Worm (Caenorhabditis elegans) whole organism, L1 larva: Measurements from ENCODE around the gene sshk-1.

ENCODE experiments used
- C34B4.2 ChIP-seq: sonication (generic microtip); optimal IDR thresholded peaks from 2 replicates; lab custom pipeline; 2017; ENCODE audit warnings: mild to moderate bottlenecking, missing genetic modification characterization, missing compliant biosample characterization
- Y116A8C.19 ChIP-seq: sonication (generic microtip); optimal IDR thresholded peaks from 2 replicates; lab custom pipeline; 2016; ENCODE audit warnings: missing compliant biosample characterization, missing genetic modification characterization, borderline replicate concordance
- aha-1 ChIP-seq: fragments of 150-350 bp; optimal IDR thresholded peaks from 2 replicates; lab custom pipeline; 2014; ENCODE audit warnings: missing biosample characterization, missing genetic modification characterization
- blmp-1 ChIP-seq: fragments of 150-350 bp; optimal IDR thresholded peaks from 2 replicates; lab custom pipeline; 2014; ENCODE audit warnings: missing biosample characterization, missing genetic modification characterization
- ceh-88 ChIP-seq: fragments of 200-800 bp; sonication (Bioruptor generic); IDR thresholded peaks from 2 replicates; pipeline ENCODE4 v1.3.6; 2022; ENCODE audit warnings: missing genetic modification characterization, missing compliant biosample characterization
- dsc-1 ChIP-seq: sonication (generic microtip); optimal IDR thresholded peaks from 2 replicates; lab custom pipeline; 2016; ENCODE audit warnings: mild to moderate bottlenecking, missing genetic modification characterization, missing compliant biosample characterization
- efl-1 ChIP-seq, 4 experiments: fragments of 150-350 bp; optimal IDR thresholded peaks in 3 of 4; peaks in 1 of 4; 1 replicate in 1 of 4; 2 replicates in 3 of 4; lab custom pipeline; 2014; ENCODE audit warnings: missing biosample characterization in 2 of 4, missing genetic modification characterization in 2 of 4, missing genetic modification reagents in 2 of 4
- grh-1 ChIP-seq: fragments of 200-800 bp; sonication (Bioruptor generic); IDR thresholded peaks from 2 replicates; pipeline ENCODE4 v1.3.6; 2022; ENCODE audit warnings: missing genetic modification reagents, missing genetic modification characterization, missing compliant biosample characterization
- hlh-17 ChIP-seq: fragments of 200-800 bp; sonication (Bioruptor generic); optimal IDR thresholded peaks from 2 replicates; lab custom pipeline; 2018; ENCODE audit warnings: missing genetic modification characterization, mild to moderate bottlenecking, missing compliant biosample characterization, moderate library complexity, borderline replicate concordance
- hpl-2 ChIP-seq: fragments of 150-350 bp; optimal IDR thresholded peaks from 2 replicates; lab custom pipeline; 2014; ENCODE audit warnings: missing biosample characterization, missing genetic modification reagents, missing genetic modification characterization
- isw-1 ChIP-seq: fragments of 200-800 bp; sonication (Bioruptor generic); IDR thresholded peaks from 2 replicates; pipeline ENCODE4 v1.3.6; 2022; ENCODE audit warnings: missing genetic modification characterization, missing compliant biosample characterization
- lin-13 ChIP-seq: fragments of 150-350 bp; optimal IDR thresholded peaks from 2 replicates; lab custom pipeline; 2014; ENCODE audit warnings: missing biosample characterization, missing genetic modification reagents, missing genetic modification characterization
- lin-14 ChIP-seq: fragments of 200-800 bp; sonication (Bioruptor generic); optimal IDR thresholded peaks from 2 replicates; lab custom pipeline; 2018; ENCODE audit warnings: mild to moderate bottlenecking, missing genetic modification characterization, moderate library complexity, missing compliant biosample characterization
- lin-15B ChIP-seq: fragments of 150-350 bp; sonication (generic microtip); optimal IDR thresholded peaks from 3 replicates; lab custom pipeline; 2014; ENCODE audit warnings: missing biosample characterization, missing genetic modification characterization
- lin-39 ChIP-seq: fragments of 150-350 bp; optimal IDR thresholded peaks from 2 replicates; lab custom pipeline; 2014; ENCODE audit warnings: missing biosample characterization, missing genetic modification reagents, missing genetic modification characterization
- lsy-2 ChIP-seq, 2 experiments: fragments of 150-350 bp; optimal IDR thresholded peaks; 2 replicates each; lab custom pipeline; 2014; ENCODE audit warnings: missing biosample characterization in 2 of 2, missing genetic modification characterization in 2 of 2
- mdl-1 ChIP-seq, 2 experiments: fragments of 150-350 bp; optimal IDR thresholded peaks; 2 replicates each; lab custom pipeline; 2014 to 2017; ENCODE audit warnings: missing biosample characterization in 2 of 2, missing genetic modification characterization in 2 of 2, inconsistent platforms in 1 of 2
- mef-2 ChIP-seq: fragments of 150-350 bp; optimal IDR thresholded peaks from 2 replicates; lab custom pipeline; 2014; ENCODE audit warnings: missing biosample characterization, missing genetic modification characterization
- nhr-20 ChIP-seq: sonication (generic microtip); optimal IDR thresholded peaks from 2 replicates; lab custom pipeline; 2016; ENCODE audit warnings: mild to moderate bottlenecking, missing genetic modification characterization, missing compliant biosample characterization
- nhr-28 ChIP-seq: fragments of 150-350 bp; optimal IDR thresholded peaks from 2 replicates; lab custom pipeline; 2014; ENCODE audit warnings: missing biosample characterization, missing genetic modification characterization
- nhr-76 ChIP-seq: sonication (generic microtip); optimal IDR thresholded peaks from 2 replicates; lab custom pipeline; 2017; ENCODE audit warnings: missing biosample characterization, missing genetic modification characterization
- nhr-85 ChIP-seq: sonication (generic microtip); peaks from one replicate; lab custom pipeline; 2016; ENCODE audit warnings: missing genetic modification characterization, inconsistent platforms, missing compliant biosample characterization
- nhr-90 ChIP-seq: sonication (generic microtip); optimal IDR thresholded peaks from 2 replicates; lab custom pipeline; 2016; ENCODE audit warnings: mild to moderate bottlenecking, missing genetic modification characterization, missing compliant biosample characterization; ENCODE audit not compliant: poor library complexity
- pax-3 ChIP-seq: fragments of 200-800 bp; sonication (Bioruptor generic); optimal IDR thresholded peaks from 2 replicates; lab custom pipeline; 2018; ENCODE audit warnings: mild to moderate bottlenecking, missing genetic modification characterization, moderate library complexity, missing compliant biosample characterization
- rnt-1 ChIP-seq: sonication (generic microtip); optimal IDR thresholded peaks from 2 replicates; lab custom pipeline; 2016; ENCODE audit warnings: mild to moderate bottlenecking, missing genetic modification characterization, moderate library complexity, missing compliant biosample characterization
- skn-1 ChIP-seq: fragments of 150-350 bp; optimal IDR thresholded peaks from 2 replicates; lab custom pipeline; 2014; ENCODE audit warnings: missing biosample characterization, missing genetic modification characterization
- snpc-4 ChIP-seq: fragments of 150-350 bp; optimal IDR thresholded peaks from 2 replicates; lab custom pipeline; 2014; ENCODE audit warnings: missing biosample characterization, missing genetic modification characterization
- sox-4 ChIP-seq: sonication (generic microtip); optimal IDR thresholded peaks from 2 replicates; lab custom pipeline; 2016; ENCODE audit warnings: missing genetic modification characterization, missing compliant biosample characterization
- sup-37 ChIP-seq: fragments of 200-800 bp; sonication (Bioruptor generic); optimal IDR thresholded peaks from 2 replicates; lab custom pipeline; 2018; ENCODE audit warnings: mild to moderate bottlenecking, missing genetic modification characterization, missing compliant biosample characterization
- tlp-1 ChIP-seq: fragments of 150-350 bp; optimal IDR thresholded peaks from 2 replicates; lab custom pipeline; 2014; ENCODE audit warnings: missing biosample characterization, missing genetic modification characterization
- unc-62 ChIP-seq: fragments of 150-350 bp; optimal IDR thresholded peaks from 2 replicates; lab custom pipeline; 2014; ENCODE audit warnings: missing biosample characterization, missing genetic modification reagents, missing genetic modification characterization
- unc-86 ChIP-seq: sonication (generic microtip); optimal IDR thresholded peaks from 2 replicates; lab custom pipeline; 2016; ENCODE audit warnings: missing genetic modification characterization, missing compliant biosample characterization
- zag-1 ChIP-seq: fragments of 150-350 bp; optimal IDR thresholded peaks from 2 replicates; lab custom pipeline; 2014; ENCODE audit warnings: missing biosample characterization, missing genetic modification characterization

The sshk-1 gene

ce11 chrV:20807038-20807437 lies 8.9 kb upstream of the sshk-1 start, which contains the start of gene Y44A6D.6:
Gene Y44A6D.6, plus strand, starts transcription at chrV:20807338.
- TF ChIP-seq hpl-2 (GFP tag; lab: Kevin White, UChicago) (no peak), lsy-2 (tag; optimal IDR thresholded peaks at IDR 0.05; lab: Kevin White, UChicago) (no peak), nhr-90 (tag; lab: Kevin White, UChicago) (no peak), mdl-1 (tag; optimal IDR thresholded peaks at IDR 0.05; lab: Kevin White, UChicago) (no peak), lin-13 (no peak), ceh-88 (GFP tag; lab: Robert Waterston, UW) (no peak), lin-39 (tag; lab: Kevin White, UChicago) (no peak), aha-1 (tag; lab: Kevin White, UChicago) (no peak), unc-86 (no peak), tlp-1 (tag; lab: Kevin White, UChicago) (no peak), nhr-28 (tag; lab: Kevin White, UChicago) (no peak), dsc-1 (tag; lab: Kevin White, UChicago) (no peak), isw-1 (GFP tag; lab: Robert Waterston, UW) (no peak), lin-15B (tag; lab: Kevin White, UChicago) (no peak), C34B4.2 (tag; lab: Kevin White, UChicago) (no peak), nhr-76 (tag; lab: Kevin White, UChicago) (no peak), lin-14 (no peak)

ce11 chrV:20813646-20814045 lies 2.3 kb upstream of the sshk-1 start:
- TF ChIP-seq sup-37 (GFP tag; lab: Kevin White, UChicago) (no peak), efl-1 (optimal IDR thresholded peaks at IDR 0.05; lab: Kevin White, UChicago) (no peak), efl-1 (GFP tag; optimal IDR thresholded peaks at IDR 0.05 in 1 of 2; lab: Kevin White, UChicago) (peak in 1 of 2 experiments; percentile 7), lin-14 (peak; percentile 56), rnt-1 (no peak)

ce11 chrV:20814424-20814823 lies 1.5 kb upstream of the sshk-1 start, which contains the start of gene Y44A6D.7:
Gene Y44A6D.7, plus strand, starts transcription at chrV:20814724.
- TF ChIP-seq unc-62 (no peak), nhr-85 (tag; lab: Kevin White, UChicago) (peak; percentile 30)

DNA sequence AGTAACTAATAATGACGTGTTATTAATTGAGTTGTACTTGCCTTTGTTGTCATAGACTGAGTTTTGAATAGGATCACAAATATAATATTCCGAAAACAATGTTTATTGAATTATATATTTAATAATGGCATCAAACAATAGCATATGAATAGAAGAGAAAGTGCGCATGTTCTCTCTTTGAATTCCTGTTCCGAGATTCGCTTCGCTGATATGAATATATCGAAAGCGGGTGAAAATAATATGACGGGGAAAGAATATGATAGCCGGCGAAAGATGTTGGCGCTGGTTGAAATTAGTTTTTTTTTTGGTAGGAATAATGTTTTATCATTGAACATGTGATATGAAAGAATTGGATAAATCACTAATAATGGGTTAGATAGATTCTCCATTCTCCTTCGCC lies 4.1 kb downstream of the sshk-1 start, which contains the start of gene T03D8.6:
T03D8.6 (minus strand) TSS at position 298 of the 400 bp plus-strand sequence.
- TF ChIP-seq lsy-2 (tag; optimal IDR thresholded peaks at IDR 0.05; lab: Kevin White, UChicago) (no peak), blmp-1 (peak; percentile 68), mef-2 (no peak)
- TF ChIP-seq, all 84 proteins: peak for 1

- TF ChIP-seq hlh-17 (GFP tag; lab: Kevin White, UChicago) (no peak), grh-1 (GFP tag; lab: Robert Waterston, UW) (no peak), ceh-88 (GFP tag; lab: Robert Waterston, UW) (no peak), zag-1 (tag; lab: Kevin White, UChicago) (no peak), efl-1 (optimal IDR thresholded peaks at IDR 0.05; lab: Kevin White, UChicago) (no peak), efl-1 (GFP tag; optimal IDR thresholded peaks at IDR 0.05 in 1 of 2; lab: Kevin White, UChicago) (no peak), nhr-90 (tag; lab: Kevin White, UChicago) (no peak), Y116A8C.19 (tag; lab: Kevin White, UChicago) (no peak), snpc-4 (no peak), sox-4 (tag; lab: Kevin White, UChicago) (no peak), hpl-2 (GFP tag; lab: Kevin White, UChicago) (no peak), nhr-20 (tag; lab: Kevin White, UChicago) (no peak), skn-1 (tag; lab: Kevin White, UChicago) (no peak), C34B4.2 (tag; lab: Kevin White, UChicago) (no peak), mdl-1 (tag; optimal IDR thresholded peaks at IDR 0.05; lab: Kevin White, UChicago) (no peak), pax-3 (tag; lab: Kevin White, UChicago) (no peak)
- TF ChIP-seq, all 84 proteins: peak for 0
Measured at ce11 chrV:20824962-20825609, 9.1 kb downstream of the sshk-1 start, which contains the start of the genes gcy-22 and grl-14. Gene gcy-22, minus strand, starts transcription at chrV:20825062. Gene grl-14, plus strand, starts transcription at chrV:20825559.
